Worm (Caenorhabditis elegans): ENCODE results near the gene aexr-1.

The aexr-1 gene

DNA sequence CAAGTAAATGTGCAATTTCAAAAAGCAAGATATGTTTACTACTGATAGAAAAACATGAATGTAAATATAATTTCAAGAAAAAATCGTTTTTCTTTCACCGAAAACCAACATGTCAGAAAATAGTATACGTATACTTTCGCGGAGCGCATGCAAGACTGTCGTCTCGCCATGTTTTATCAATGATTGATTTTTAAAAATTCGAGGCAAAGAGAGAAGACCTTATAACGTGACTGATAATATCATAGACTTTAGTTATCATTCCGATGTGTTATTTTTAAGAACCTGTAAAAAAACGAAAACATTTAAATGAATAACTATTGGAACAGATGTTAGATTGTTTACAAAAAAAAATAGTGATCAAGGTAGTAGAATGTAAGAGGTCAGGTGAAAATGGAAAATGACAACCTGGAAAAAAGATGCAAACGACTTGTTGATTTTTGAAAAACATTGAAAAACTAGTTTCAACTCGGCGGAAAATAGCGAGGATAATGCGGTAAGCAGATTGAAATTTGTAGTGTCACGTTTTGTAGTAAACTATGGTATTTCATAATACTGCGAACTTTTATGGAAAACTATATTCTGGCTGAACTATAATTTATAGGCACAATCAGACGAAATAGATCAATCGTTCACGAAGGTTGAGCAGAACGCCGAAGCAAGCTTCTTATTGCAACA is 11.5 kb upstream of the aexr-1 start:
- TF ChIP-seq efl-1 (optimal IDR thresholded peaks at IDR 0.05) (no peak), efl-1 (GFP tag; optimal IDR thresholded peaks at IDR 0.05 in 1 of 2) (peak in 1 of 2 experiments; percentile 41), pqm-1 (tag; optimal IDR thresholded peaks at IDR 0.05) (no peak), irx-1 (tag; optimal IDR thresholded peaks at IDR 0.05) (no peak), nhr-85 (tag) (peak; percentile 19), lin-39 (tag; optimal IDR thresholded peaks at IDR 0.05) (no peak), ces-1 (GFP tag; optimal IDR thresholded peaks at IDR 0.05) (no peak), nhr-20 (tag; optimal IDR thresholded peaks at IDR 0.05) (peak; percentile 72), nhr-28 (tag; optimal IDR thresholded peaks at IDR 0.05) (no peak), grh-1 (GFP tag; IDR thresholded peaks at IDR 0.05) (peak; percentile 51; the same call in 1 of the 2 replicates), lin-35 (GFP tag; optimal IDR thresholded peaks at IDR 0.05) (peak in 1 of 2 experiments; percentile 27), zag-1 (tag; optimal IDR thresholded peaks at IDR 0.05) (no peak), C04F5.9 (tag; optimal IDR thresholded peaks at IDR 0.05) (no peak), jun-1 (tag; optimal IDR thresholded peaks at IDR 0.05) (no peak), hlh-17 (GFP tag; optimal IDR thresholded peaks at IDR 0.05; ENCODE audit: borderline replicate concordance) (no peak), mep-1 (tag; optimal IDR thresholded peaks at IDR 0.05) (peak; percentile 5), snu-23 (GFP tag; optimal IDR thresholded peaks at IDR 0.05) (peak; percentile 50), aly-2 (tag; optimal IDR thresholded peaks at IDR 0.05) (no peak), lsy-2 (tag; optimal IDR thresholded peaks at IDR 0.05) (no peak), zip-4 (GFP tag; optimal IDR thresholded peaks at IDR 0.05) (no peak), ztf-4 (tag; optimal IDR thresholded peaks at IDR 0.05) (no peak), sptf-1 (tag; optimal IDR thresholded peaks at IDR 0.05) (no peak), fos-1 (tag; optimal IDR thresholded peaks at IDR 0.05) (no peak), nhr-77 (tag; optimal IDR thresholded peaks at IDR 0.05) (no peak), elt-2 (tag; optimal IDR thresholded peaks at IDR 0.05) (peak; percentile 46), fkh-10 (GFP tag; optimal IDR thresholded peaks at IDR 0.05) (no peak), mdl-1 (tag; optimal IDR thresholded peaks at IDR 0.05) (no peak), ama-1 (optimal IDR thresholded peaks at IDR 0.05) (no peak)

DNA sequence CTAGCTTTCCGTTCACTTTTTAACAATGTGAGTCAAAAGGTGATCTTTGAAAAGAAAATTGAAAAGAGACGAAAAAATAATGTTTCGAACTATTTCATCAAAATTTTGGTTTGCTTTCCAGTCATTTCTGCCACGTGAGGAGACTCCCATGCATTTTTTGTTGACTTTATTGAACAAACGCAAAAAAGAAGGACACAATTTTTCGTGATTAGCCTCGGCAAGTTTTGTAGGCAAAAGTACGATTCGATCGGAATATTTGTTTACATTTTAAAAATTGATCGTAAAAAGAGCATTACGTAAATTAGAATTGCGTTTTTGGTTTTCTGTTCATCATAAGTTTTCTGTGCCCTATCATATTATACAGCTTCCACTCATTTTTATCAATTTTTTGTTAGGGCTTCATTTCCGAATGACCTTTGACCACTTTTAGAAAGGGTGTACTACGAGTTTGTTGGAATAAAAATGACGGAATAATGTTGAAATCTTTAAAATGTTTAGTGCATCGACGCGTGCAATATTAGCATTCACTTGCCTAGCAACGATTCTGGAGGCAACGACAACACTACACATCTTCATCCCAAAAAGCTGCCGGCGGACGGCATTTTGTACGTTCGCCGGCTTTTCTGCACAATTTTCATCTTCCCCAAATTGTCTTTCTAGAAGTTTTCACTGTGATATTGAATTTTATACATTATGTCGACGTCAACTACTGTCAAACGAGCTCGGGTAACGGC is 10.1 kb upstream of the aexr-1 start, which contains the start of gene C56E10.3:
Gene C56E10.3 (plus strand): TSS at position 684 of the 734 bp plus-strand sequence.
- TF ChIP-seq lin-39 (tag; optimal IDR thresholded peaks at IDR 0.05): no peak
- TF ChIP-seq mdl-1 (tag; optimal IDR thresholded peaks at IDR 0.05): peak in 1 of 2 experiments; percentile 44
- no peak for TF ChIP-seq unc-86 (tag; optimal IDR thresholded peaks at IDR 0.05)
- no peak for TF ChIP-seq aly-2 (tag; optimal IDR thresholded peaks at IDR 0.05)
- TF ChIP-seq fos-1 (tag; optimal IDR thresholded peaks at IDR 0.05): no peak
- TF ChIP-seq fkh-10 (GFP tag; optimal IDR thresholded peaks at IDR 0.05): no peak
- TF ChIP-seq lin-14 (GFP tag; optimal IDR thresholded peaks at IDR 0.05): peak; percentile 39
- no peak for TF ChIP-seq dsc-1 (tag; optimal IDR thresholded peaks at IDR 0.05)
- no peak for TF ChIP-seq sup-37 (GFP tag; optimal IDR thresholded peaks at IDR 0.05)
- TF ChIP-seq unc-30 (tag; optimal IDR thresholded peaks at IDR 0.05): no peak
- no peak for TF ChIP-seq unc-98 (GFP tag; IDR thresholded peaks at IDR 0.05)
- peak; percentile 30 for TF ChIP-seq skn-1 (tag; optimal IDR thresholded peaks at IDR 0.05)
- no peak for TF ChIP-seq ceh-88 (GFP tag; IDR thresholded peaks at IDR 0.05)
- TF ChIP-seq aha-1 (tag; optimal IDR thresholded peaks at IDR 0.05): no peak
- TF ChIP-seq snu-23 (GFP tag; optimal IDR thresholded peaks at IDR 0.05): peak; percentile 12
- 0 out of 2 replicates have a peak, but pooled peaks have one; percentile 5 for TF ChIP-seq nhr-19 (GFP tag; conservative IDR thresholded peaks at IDR 0.05)
- TF ChIP-seq nhr-71 (tag; optimal IDR thresholded peaks at IDR 0.05): peak; percentile 46
- TF ChIP-seq snpc-4 (tag; optimal IDR thresholded peaks at IDR 0.05): no peak
- no peak for TF ChIP-seq C04F5.9 (tag; optimal IDR thresholded peaks at IDR 0.05)
- peak; percentile 31 for TF ChIP-seq nhr-90 (tag; optimal IDR thresholded peaks at IDR 0.05; ENCODE audit: poor library complexity)
- TF ChIP-seq tbx-2 (tag; optimal IDR thresholded peaks at IDR 0.05): peak; percentile 32
- TF ChIP-seq nhr-20 (tag; optimal IDR thresholded peaks at IDR 0.05): peak; percentile 67
- TF ChIP-seq egl-13 (tag; optimal IDR thresholded peaks at IDR 0.05): no peak
- TF ChIP-seq efl-3 (GFP tag; optimal IDR thresholded peaks at IDR 0.05): no peak
- no peak for TF ChIP-seq sox-4 (tag; optimal IDR thresholded peaks at IDR 0.05)
- peak in 1 of 2 experiments; percentile 6 for TF ChIP-seq lsy-2 (tag; optimal IDR thresholded peaks at IDR 0.05)
- TF ChIP-seq elt-2 (tag; optimal IDR thresholded peaks at IDR 0.05): peak; percentile 65
- no peak for TF ChIP-seq dpl-1 (GFP tag; optimal IDR thresholded peaks at IDR 0.05)
- TF ChIP-seq lin-15B (tag; optimal IDR thresholded peaks at IDR 0.05): no peak
- peak; percentile 32 for TF ChIP-seq nhr-85 (tag)
- no peak for TF ChIP-seq nhr-77 (tag; optimal IDR thresholded peaks at IDR 0.05)
- TF ChIP-seq efl-1 (optimal IDR thresholded peaks at IDR 0.05): no peak
- TF ChIP-seq efl-1 (GFP tag; optimal IDR thresholded peaks at IDR 0.05 in 1 of 2): no peak
- peak in 1 of 2 experiments; percentile 44 for TF ChIP-seq lin-35 (GFP tag; optimal IDR thresholded peaks at IDR 0.05)
